Worm (Caenorhabditis elegans) whole organism, midembryonic: Measurements from ENCODE around the gene T28C6.10.

Experiments
- T22C8.4 ChIP-seq: fragments of 200-800 bp; sonication (Bioruptor generic); IDR thresholded peaks from 2 replicates; pipeline ENCODE4 v1.3.6; 2022; ENCODE audit warnings: missing genetic modification characterization, missing compliant biosample characterization
- cog-1 ChIP-seq: sonication (generic microtip); optimal IDR thresholded peaks from 2 replicates; lab custom pipeline; 2016; ENCODE audit warnings: missing genetic modification characterization, missing compliant biosample characterization
- flt-1 ChIP-seq: fragments of 200-800 bp; sonication (Bioruptor generic); IDR thresholded peaks from 2 replicates; pipeline ENCODE4 v1.3.6; 2022; ENCODE audit warnings: missing genetic modification characterization, missing compliant biosample characterization
- klf-2 ChIP-seq: fragments of 200-800 bp; sonication (Bioruptor generic); conservative IDR thresholded peaks from 2 replicates; pipeline ENCODE4 v1.3.6; 2022; ENCODE audit warnings: missing genetic modification reagents, missing genetic modification characterization, missing compliant biosample characterization
- med-1 ChIP-seq: sonication (generic microtip); optimal IDR thresholded peaks from 2 replicates; lab custom pipeline; 2017; ENCODE audit warnings: missing genetic modification characterization, mild to moderate bottlenecking, missing compliant biosample characterization, antibody characterized with exemption, missing genetic modification reagents; ENCODE audit not compliant: insufficient read depth
- ref-1 ChIP-seq: fragments of 200-800 bp; sonication (Bioruptor generic); conservative IDR thresholded peaks from 2 replicates; pipeline ENCODE4 v1.3.6; 2022; ENCODE audit warnings: missing genetic modification reagents, missing genetic modification characterization, missing compliant biosample characterization
- tab-1 ChIP-seq: fragments of 200-800 bp; sonication (Bioruptor generic); IDR thresholded peaks from 2 replicates; pipeline ENCODE4 v1.3.6; 2022; ENCODE audit warnings: missing genetic modification characterization, missing compliant biosample characterization
- ztf-23 ChIP-seq: fragments of 200-800 bp; sonication (Bioruptor generic); IDR thresholded peaks from 2 replicates; pipeline ENCODE4 v1.3.6; 2022; ENCODE audit warnings: missing genetic modification reagents, missing genetic modification characterization, missing compliant biosample characterization
- ztf-29 ChIP-seq: fragments of 200-800 bp; sonication (Bioruptor generic); IDR thresholded peaks from 2 replicates; pipeline ENCODE4 v1.3.6; 2022; ENCODE audit warnings: missing genetic modification reagents, missing genetic modification characterization, missing compliant biosample characterization

Gene T28C6.10

ce11 chrIV:8844457-8844856 is 26.7 kb downstream of the T28C6.10 start, which contains the start of gene T11B7.2:
Gene T11B7.2, minus strand, starts transcription at chrIV:8844557.
- TF ChIP-seq klf-2 (no peak), ztf-23 (no peak), T22C8.4 (GFP tag; lab: Robert Waterston, UW) (no peak), med-1 (GFP tag; lab: Kevin White, UChicago) (no peak), cog-1 (tag; lab: Kevin White, UChicago) (no peak), tab-1 (GFP tag; lab: Robert Waterston, UW) (no peak), ref-1 (GFP tag; lab: Robert Waterston, UW) (no peak), ztf-29 (GFP tag; lab: Robert Waterston, UW) (no peak)

- TF ChIP-seq T22C8.4 (GFP tag; lab: Robert Waterston, UW), result no peak
- no peak for TF ChIP-seq ztf-29 (GFP tag; lab: Robert Waterston, UW)
- no peak for TF ChIP-seq klf-2
Measured at ce11 chrIV:8845922-8846321, 28.2 kb downstream of the T28C6.10 start.

ce11 chrIV:8847918-8848317 is 30.2 kb downstream of the T28C6.10 start, which contains the start of gene col-118:
Gene col-118, plus strand, starts transcription at chrIV:8848218.
- TF ChIP-seq ztf-23 (no peak), flt-1 (GFP tag; lab: Robert Waterston, UW) (no peak), ref-1 (GFP tag; lab: Robert Waterston, UW) (no peak)

- no peak for TF ChIP-seq flt-1 (GFP tag; lab: Robert Waterston, UW)
- no peak for TF ChIP-seq T22C8.4 (GFP tag; lab: Robert Waterston, UW)
- TF ChIP-seq tab-1 (GFP tag; lab: Robert Waterston, UW), result no peak
- no peak for TF ChIP-seq ztf-23
- TF ChIP-seq med-1 (GFP tag; lab: Kevin White, UChicago), result no peak
- TF ChIP-seq cog-1 (tag; lab: Kevin White, UChicago), result no peak
- no peak for TF ChIP-seq ref-1 (GFP tag; lab: Robert Waterston, UW)
- no peak for TF ChIP-seq klf-2
- TF ChIP-seq ztf-29 (GFP tag; lab: Robert Waterston, UW), result no peak
Measured at ce11 chrIV:8848983-8849382, 31.2 kb downstream of the T28C6.10 start.

- TF ChIP-seq cog-1 (tag; lab: Kevin White, UChicago) (no peak), med-1 (GFP tag; lab: Kevin White, UChicago) (no peak), tab-1 (GFP tag; lab: Robert Waterston, UW) (no peak), flt-1 (GFP tag; lab: Robert Waterston, UW) (no peak), klf-2 (no peak), T22C8.4 (GFP tag; lab: Robert Waterston, UW) (no peak), ztf-23 (no peak), ref-1 (GFP tag; lab: Robert Waterston, UW) (no peak), ztf-29 (GFP tag; lab: Robert Waterston, UW) (no peak)
Measured at ce11 chrIV:8850807-8851206, 33.1 kb downstream of the T28C6.10 start.

ce11 chrIV:8852194-8852593 is 34.5 kb downstream of the T28C6.10 start, which contains the start of gene alp-1:
Gene alp-1, plus strand, starts transcription at chrIV:8852494.
- TF ChIP-seq med-1 (GFP tag; lab: Kevin White, UChicago) (no peak), ztf-23 (no peak), ref-1 (GFP tag; lab: Robert Waterston, UW) (no peak), flt-1 (GFP tag; lab: Robert Waterston, UW) (no peak), klf-2 (no peak), tab-1 (GFP tag; lab: Robert Waterston, UW) (no peak), T22C8.4 (GFP tag; lab: Robert Waterston, UW) (no peak)

ce11 chrIV:8853301-8853700 is 35.6 kb downstream of the T28C6.10 start:
- TF ChIP-seq ztf-23, result no peak
- TF ChIP-seq flt-1 (GFP tag; lab: Robert Waterston, UW), result no peak
- TF ChIP-seq cog-1 (tag; lab: Kevin White, UChicago), result no peak
- TF ChIP-seq ztf-29 (GFP tag; lab: Robert Waterston, UW), result no peak
- TF ChIP-seq klf-2, result no peak
- no peak for TF ChIP-seq med-1 (GFP tag; lab: Kevin White, UChicago)
- no peak for TF ChIP-seq T22C8.4 (GFP tag; lab: Robert Waterston, UW)
- no peak for TF ChIP-seq tab-1 (GFP tag; lab: Robert Waterston, UW)
- TF ChIP-seq ref-1 (GFP tag; lab: Robert Waterston, UW), result no peak

ce11 chrIV:8855963-8856362 is 38.2 kb downstream of the T28C6.10 start, which contains the start of gene T11B7.5:
Gene T11B7.5, minus strand, starts transcription at chrIV:8856063.
- TF ChIP-seq tab-1 (GFP tag; lab: Robert Waterston, UW) (no peak), flt-1 (GFP tag; lab: Robert Waterston, UW) (no peak), med-1 (GFP tag; lab: Kevin White, UChicago) (no peak), ztf-29 (GFP tag; lab: Robert Waterston, UW) (no peak), T22C8.4 (GFP tag; lab: Robert Waterston, UW) (no peak), klf-2 (no peak), ref-1 (GFP tag; lab: Robert Waterston, UW) (no peak), ztf-23 (no peak), cog-1 (tag; lab: Kevin White, UChicago) (no peak)

- TF ChIP-seq T22C8.4 (GFP tag; lab: Robert Waterston, UW) (no peak), ref-1 (GFP tag; lab: Robert Waterston, UW) (no peak), tab-1 (GFP tag; lab: Robert Waterston, UW) (no peak), ztf-23 (no peak), flt-1 (GFP tag; lab: Robert Waterston, UW) (no peak)
Measured at ce11 chrIV:8864672-8865071, 46.9 kb downstream of the T28C6.10 start.

ce11 chrIV:8865343-8865742 is 47.6 kb downstream of the T28C6.10 start, which contains the start of gene C09G9.1:
Gene C09G9.1, minus strand, starts transcription at chrIV:8865485.
- no peak for TF ChIP-seq cog-1 (tag; lab: Kevin White, UChicago)
- no peak for TF ChIP-seq tab-1 (GFP tag; lab: Robert Waterston, UW)
- TF ChIP-seq ref-1 (GFP tag; lab: Robert Waterston, UW), result no peak
- TF ChIP-seq ztf-29 (GFP tag; lab: Robert Waterston, UW), result no peak
